Worm (Caenorhabditis elegans) whole organism, L1 larva: ENCODE measurements around the gene F47G3.4.

ENCODE experiments used
- blmp-1 ChIP-seq: fragments of 150-350 bp; optimal IDR thresholded peaks from 2 replicates; lab custom pipeline; 2014; ENCODE audit warnings: missing biosample characterization, missing genetic modification characterization
- nhr-11 ChIP-seq: fragments of 150-350 bp; optimal IDR thresholded peaks from 2 replicates; lab custom pipeline; 2014; ENCODE audit warnings: missing biosample characterization, missing genetic modification characterization

DNA sequence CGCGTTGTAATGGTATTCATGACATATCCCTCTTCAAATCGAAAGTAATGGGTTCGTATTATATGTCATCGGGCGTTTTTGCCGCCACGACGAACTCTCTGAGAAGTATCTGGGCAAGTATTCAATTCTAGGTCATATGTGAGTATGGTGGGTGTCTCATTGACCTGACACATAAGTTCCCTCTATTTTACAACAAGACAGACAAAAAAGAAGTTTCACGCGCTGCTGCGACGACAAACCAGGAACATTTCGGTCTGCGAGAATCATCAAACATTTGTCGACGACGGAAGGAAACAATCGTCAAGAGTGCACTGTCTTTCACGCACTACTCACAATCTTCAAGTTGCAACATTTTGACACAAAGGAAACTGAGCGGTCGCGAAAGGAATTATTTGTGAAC lies 43.9 kb downstream of the F47G3.4 start:
- TF ChIP-seq blmp-1 (tag; lab: Kevin White, UChicago) (peak; percentile 27), nhr-11 (no peak)
